Worm (Caenorhabditis elegans): ENCODE results near the gene D1086.17.

The D1086.17 gene

DNA sequence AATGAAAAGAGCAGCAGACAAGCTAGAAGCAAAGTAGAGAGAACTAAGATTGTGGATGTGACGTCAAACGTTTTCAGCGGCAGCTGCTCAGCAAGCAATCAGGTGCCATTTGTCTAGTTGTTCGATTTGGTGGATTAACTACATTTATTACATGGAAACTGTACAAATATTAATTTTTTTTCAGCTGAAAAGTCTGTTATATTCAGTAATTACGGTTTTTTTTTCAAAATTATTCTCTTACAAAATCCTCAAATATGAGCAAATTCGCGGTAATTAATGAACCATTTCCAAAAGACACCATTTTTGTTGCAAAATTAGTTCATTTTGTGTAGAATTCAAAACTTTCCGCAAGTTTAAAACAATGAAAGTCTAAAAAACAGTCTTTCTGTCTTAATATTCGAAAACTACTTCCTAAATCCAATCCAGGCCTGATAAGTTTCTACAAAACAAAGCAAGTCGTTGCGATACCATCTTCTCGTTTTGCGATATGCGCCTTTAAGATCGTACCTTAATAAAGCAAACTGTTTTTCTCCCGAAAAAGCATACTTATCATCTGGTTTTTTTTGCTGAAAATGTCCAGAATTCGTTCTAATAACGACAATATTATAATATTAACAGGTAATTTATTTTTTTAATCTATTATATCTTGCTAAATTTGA, 22.8 kb downstream of the D1086.17 start, which contains the start of the genes D1086.5 and him-5 (continued):
- TF ChIP-seq somi-1 (GFP tag; optimal IDR thresholded peaks at IDR 0.05) = no peak

ce11 chrV:14092403-14092802, 24.7 kb downstream of the D1086.17 start, which contains the start of gene D1086.3:
D1086.3 (plus strand) TSS chrV:14092792.
- TF ChIP-seq madf-8 (GFP tag; conservative IDR thresholded peaks at IDR 0.05) (peak; percentile 75), F10E7.11 (tag; optimal IDR thresholded peaks at IDR 0.05) (no peak), ztf-3 (GFP tag; optimal IDR thresholded peaks at IDR 0.05) (no peak), hrde-1 (tag; optimal IDR thresholded peaks at IDR 0.05; ENCODE audit: borderline replicate concordance) (peak; percentile 27), sdz-38 (tag; optimal IDR thresholded peaks at IDR 0.05) (no peak), hmg-20 (GFP tag; IDR thresholded peaks at IDR 0.05) (peak; percentile 52; the same call in 1 of the 2 replicates), nfya-2 (GFP tag; IDR thresholded peaks at IDR 0.05) (no peak), aptf-3 (GFP tag; IDR thresholded peaks at IDR 0.05) (no peak), hmg-1.2 (GFP tag; IDR thresholded peaks at IDR 0.05) (peak; percentile 97), snpc-3.4 (tag; optimal IDR thresholded peaks at IDR 0.05) (peak; percentile 98), lag-1 (GFP tag; IDR thresholded peaks at IDR 0.05) (no peak), attf-6 (GFP tag; IDR thresholded peaks at IDR 0.05) (peak; percentile 93), hlh-12 (tag; optimal IDR thresholded peaks at IDR 0.05) (no peak), K11D2.4 (GFP tag; IDR thresholded peaks at IDR 0.05) (no peak), sea-2 (GFP tag; IDR thresholded peaks at IDR 0.05) (no peak), ztf-6 (GFP tag; IDR thresholded peaks at IDR 0.05) (no peak), rec-8 (tag; optimal IDR thresholded peaks at IDR 0.05) (peak; percentile 16 to 38), F37B4.10 (GFP tag; IDR thresholded peaks at IDR 0.05) (no peak), C06A6.2 (GFP tag; conservative IDR thresholded peaks at IDR 0.05) (no peak), Y53G8AR.9 (GFP tag; conservative IDR thresholded peaks at IDR 0.05) (0 out of 2 replicates have a peak, but pooled peaks have one; percentile 69), nfyb-1 (GFP tag; IDR thresholded peaks at IDR 0.05) (peak; percentile 78), Y67H2A.10 (GFP tag; conservative IDR thresholded peaks at IDR 0.05) (no peak), Y95B8A.8 (GFP tag; IDR thresholded peaks at IDR 0.05) (0 out of 2 replicates have a peak, but pooled peaks have one; percentile 32), mes-4 (tag; optimal IDR thresholded peaks at IDR 0.05) (no peak), ekl-4 (GFP tag; IDR thresholded peaks at IDR 0.05) (peak; percentile 55), dpff-1 (tag; optimal IDR thresholded peaks at IDR 0.05) (no peak), ztf-25 (GFP tag; IDR thresholded peaks at IDR 0.05) (0 out of 2 replicates have a peak, but pooled peaks have one; percentile 58), dox-1 (GFP tag; IDR thresholded peaks at IDR 0.05) (no peak), F57A8.1 (GFP tag; optimal IDR thresholded peaks at IDR 0.05) (no peak), unc-62 (GFP tag; optimal IDR thresholded peaks at IDR 0.05) (no peak), tlf-1 (GFP tag; optimal IDR thresholded peaks at IDR 0.05) (no peak), nhr-179 (tag; optimal IDR thresholded peaks at IDR 0.05) (no peak), him-1 (tag; optimal IDR thresholded peaks at IDR 0.05) (peak; percentile 97), ceh-100 (GFP tag; IDR thresholded peaks at IDR 0.05) (peak; percentile 67), Y56A3A.18 (GFP tag; IDR thresholded peaks at IDR 0.05) (no peak), ztf-18 (tag; optimal IDR thresholded peaks at IDR 0.05) (peak; percentile 35), madf-10 (tag; optimal IDR thresholded peaks at IDR 0.05) (no peak), F39B2.1 (GFP tag; IDR thresholded peaks at IDR 0.05) (no peak), mcd-1 (GFP tag; IDR thresholded peaks at IDR 0.05) (peak; percentile 67), efl-1 (GFP tag; optimal IDR thresholded peaks at IDR 0.05) (peak; percentile 21), ceh-91 (GFP tag; IDR thresholded peaks at IDR 0.05) (no peak), C17E4.6 (GFP tag; IDR thresholded peaks at IDR 0.05) (peak; percentile 58; the same call in 1 of the 2 replicates), pbrm-1 (GFP tag; IDR thresholded peaks at IDR 0.05) (peak; percentile 95), unc-130 (GFP tag; optimal IDR thresholded peaks at IDR 0.05) (peak; percentile 59), ama-1 (optimal IDR thresholded peaks at IDR 0.05) (peak; percentile 73), ama-1 (GFP tag; optimal IDR thresholded peaks at IDR 0.05) (no peak)
